Worm (Caenorhabditis elegans) whole organism, L1 larva: ENCODE measurements around the gene lips-12.

Source experiments
- ama-1 ChIP-seq: fragments of 150-350 bp; optimal IDR thresholded peaks from 2 replicates; lab custom pipeline; 2014
- jun-1 ChIP-seq: fragments of 150-350 bp; optimal IDR thresholded peaks from 2 replicates; lab custom pipeline; 2014; ENCODE audit warnings: missing biosample characterization, missing genetic modification reagents, missing genetic modification characterization
- nhr-28 ChIP-seq: fragments of 150-350 bp; optimal IDR thresholded peaks from 2 replicates; lab custom pipeline; 2014; ENCODE audit warnings: missing biosample characterization, missing genetic modification characterization

ce11 chrII:1136485-1136884, 22.5 kb upstream of the lips-12 start, which contains the start of gene pod-2:
- TF ChIP-seq ama-1 (lab: Kevin White, UChicago) (no peak), jun-1 (tag; lab: Kevin White, UChicago) (no peak), nhr-28 (tag; lab: Kevin White, UChicago) (no peak)
